Worm (Caenorhabditis elegans): ENCODE results near the gene F58H1.8.

F58H1.8 gene

DNA sequence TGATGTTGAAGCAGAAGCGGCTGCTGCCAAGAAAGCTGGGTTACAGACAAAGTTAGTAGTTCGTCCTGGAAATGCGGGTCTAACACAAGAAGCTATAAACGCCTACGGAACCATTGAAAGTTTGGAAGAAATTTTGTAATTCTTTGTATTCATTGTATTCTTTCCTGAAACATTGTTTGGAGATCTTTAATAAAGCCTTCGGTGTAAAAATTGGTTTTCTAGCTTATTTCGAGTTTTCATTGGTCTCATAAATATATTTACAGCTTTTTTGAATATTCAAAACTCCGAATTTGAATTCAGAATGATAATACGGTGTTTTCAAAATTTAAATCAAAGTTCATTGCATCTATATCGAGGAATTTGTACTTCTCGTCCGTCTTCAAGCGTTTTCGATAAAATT, at the start of gene F58H1.8:
TSS of gene F58H1.8 (plus strand) at position 301 of the 400 bp plus-strand sequence.
- TF ChIP-seq nhr-76 (tag; optimal IDR thresholded peaks at IDR 0.05) (no peak), elt-3 (tag; optimal IDR thresholded peaks at IDR 0.05) (no peak), hlh-1 (tag; optimal IDR thresholded peaks at IDR 0.05) (no peak), ham-2 (GFP tag; optimal IDR thresholded peaks at IDR 0.05) (no peak), zip-8 (tag; optimal IDR thresholded peaks at IDR 0.05) (no peak), snpc-4 (tag; optimal IDR thresholded peaks at IDR 0.05) (no peak), ztf-11 (tag; optimal IDR thresholded peaks at IDR 0.05) (no peak), nhr-2 (tag; optimal IDR thresholded peaks at IDR 0.05) (no peak), cnd-1 (tag; optimal IDR thresholded peaks at IDR 0.05) (no peak), nhr-237 (tag; optimal IDR thresholded peaks at IDR 0.05) (no peak)

ce11 chrV:11885939-11886338, 49.0 kb upstream of the F58H1.8 start:
- no peak for TF ChIP-seq unc-39 (tag; optimal IDR thresholded peaks at IDR 0.05)
- TF ChIP-seq lin-13 (tag; optimal IDR thresholded peaks at IDR 0.05), result no peak
- TF ChIP-seq elt-1 (tag; optimal IDR thresholded peaks at IDR 0.05; ENCODE audit: borderline replicate concordance, insufficient read depth), result no peak
- TF ChIP-seq mls-2 (tag; optimal IDR thresholded peaks at IDR 0.05), result no peak
- no peak for TF ChIP-seq nhr-76 (tag; optimal IDR thresholded peaks at IDR 0.05)
- TF ChIP-seq ham-2 (GFP tag; optimal IDR thresholded peaks at IDR 0.05), result no peak
- no peak for TF ChIP-seq sem-2 (GFP tag; optimal IDR thresholded peaks at IDR 0.05)
- TF ChIP-seq ztf-11 (tag; optimal IDR thresholded peaks at IDR 0.05), result no peak
- no peak for TF ChIP-seq hlh-1 (tag; optimal IDR thresholded peaks at IDR 0.05)
- no peak for TF ChIP-seq tbx-8 (GFP tag; optimal IDR thresholded peaks at IDR 0.05)
- TF ChIP-seq nhr-28 (tag; optimal IDR thresholded peaks at IDR 0.05), result no peak
- no peak for TF ChIP-seq elt-3 (tag; optimal IDR thresholded peaks at IDR 0.05)
- no peak for TF ChIP-seq snpc-4 (tag; optimal IDR thresholded peaks at IDR 0.05)
- no peak for TF ChIP-seq cnd-1 (tag; optimal IDR thresholded peaks at IDR 0.05)
- no peak for TF ChIP-seq ceh-43 (GFP tag; optimal IDR thresholded peaks at IDR 0.05)
- no peak for TF ChIP-seq nhr-12 (tag; optimal IDR thresholded peaks at IDR 0.05)

ce11 chrV:11887988-11888499, 46.9 kb upstream of the F58H1.8 start, which contains the start of gene adh-1:
Gene adh-1 (plus strand): TSS chrV:11888248.
- TF ChIP-seq lin-13 (tag; optimal IDR thresholded peaks at IDR 0.05) (no peak), bed-3 (GFP tag; optimal IDR thresholded peaks at IDR 0.05) (no peak)

DNA sequence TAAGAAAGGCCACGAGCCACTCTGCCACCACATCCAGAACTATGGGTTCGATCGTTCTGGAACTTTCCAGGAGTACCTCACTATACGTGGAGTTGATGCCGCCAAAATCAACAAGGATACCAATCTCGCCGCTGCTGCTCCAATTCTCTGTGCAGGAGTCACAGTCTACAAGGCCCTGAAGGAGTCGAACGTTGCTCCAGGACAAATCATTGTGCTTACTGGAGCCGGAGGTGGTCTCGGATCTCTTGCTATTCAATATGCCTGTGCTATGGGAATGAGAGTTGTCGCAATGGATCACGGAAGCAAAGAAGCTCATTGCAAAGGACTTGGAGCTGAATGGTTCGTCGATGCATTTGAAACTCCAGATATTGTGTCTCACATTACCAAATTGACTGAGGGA, 46.3 kb upstream of the F58H1.8 start:
- TF ChIP-seq nhr-76 (tag; optimal IDR thresholded peaks at IDR 0.05), result no peak
- no peak for TF ChIP-seq ceh-43 (GFP tag; optimal IDR thresholded peaks at IDR 0.05)
- no peak for TF ChIP-seq sem-2 (GFP tag; optimal IDR thresholded peaks at IDR 0.05)
- no peak for TF ChIP-seq ham-2 (GFP tag; optimal IDR thresholded peaks at IDR 0.05)
- TF ChIP-seq ces-1 (GFP tag; optimal IDR thresholded peaks at IDR 0.05), result no peak
- no peak for TF ChIP-seq pha-4 (tag; optimal IDR thresholded peaks at IDR 0.05)
- no peak for TF ChIP-seq ztf-11 (tag; optimal IDR thresholded peaks at IDR 0.05)
- TF ChIP-seq nhr-12 (tag; optimal IDR thresholded peaks at IDR 0.05), result no peak
- TF ChIP-seq lsy-2 (tag; optimal IDR thresholded peaks at IDR 0.05), result no peak
- no peak for TF ChIP-seq sptf-1 (tag; optimal IDR thresholded peaks at IDR 0.05)
- no peak for TF ChIP-seq flh-1 (GFP tag; optimal IDR thresholded peaks at IDR 0.05)
- no peak for TF ChIP-seq mls-2 (tag; optimal IDR thresholded peaks at IDR 0.05)
- no peak for TF ChIP-seq unc-120 (tag; optimal IDR thresholded peaks at IDR 0.05; ENCODE audit: poor library complexity, severe bottlenecking)
- TF ChIP-seq drap-1 (GFP tag; optimal IDR thresholded peaks at IDR 0.05), result no peak
- no peak for TF ChIP-seq snpc-4 (tag; optimal IDR thresholded peaks at IDR 0.05)
- TF ChIP-seq hlh-1 (tag; optimal IDR thresholded peaks at IDR 0.05), result no peak
- TF ChIP-seq bed-3 (GFP tag; optimal IDR thresholded peaks at IDR 0.05), result no peak
- TF ChIP-seq nhr-28 (tag; optimal IDR thresholded peaks at IDR 0.05), result no peak
- no peak for TF ChIP-seq blmp-1 (tag; optimal IDR thresholded peaks at IDR 0.05)

ce11 chrV:11889115-11889935, 45.6 kb upstream of the F58H1.8 start:
- no peak for TF ChIP-seq lin-13 (tag; optimal IDR thresholded peaks at IDR 0.05)
- TF ChIP-seq nhr-12 (tag; optimal IDR thresholded peaks at IDR 0.05), result no peak
- TF ChIP-seq lin-32 (GFP tag; optimal IDR thresholded peaks at IDR 0.05), result no peak
- TF ChIP-seq tbx-8 (GFP tag; optimal IDR thresholded peaks at IDR 0.05), result no peak
- no peak for TF ChIP-seq drap-1 (GFP tag; optimal IDR thresholded peaks at IDR 0.05)
- no peak for TF ChIP-seq snpc-4 (tag; optimal IDR thresholded peaks at IDR 0.05)
- no peak for TF ChIP-seq bed-3 (GFP tag; optimal IDR thresholded peaks at IDR 0.05)
- TF ChIP-seq mab-5 (tag; optimal IDR thresholded peaks at IDR 0.05), result no peak
- no peak for TF ChIP-seq sptf-1 (tag; optimal IDR thresholded peaks at IDR 0.05)
- TF ChIP-seq ham-2 (GFP tag; optimal IDR thresholded peaks at IDR 0.05), result no peak
- no peak for TF ChIP-seq ces-1 (GFP tag; optimal IDR thresholded peaks at IDR 0.05)
- no peak for TF ChIP-seq zip-8 (tag; optimal IDR thresholded peaks at IDR 0.05)
- TF ChIP-seq flh-1 (GFP tag; optimal IDR thresholded peaks at IDR 0.05), result no peak
- TF ChIP-seq sem-2 (GFP tag; optimal IDR thresholded peaks at IDR 0.05), result no peak
- no peak for TF ChIP-seq unc-39 (tag; optimal IDR thresholded peaks at IDR 0.05)
- no peak for TF ChIP-seq pha-4 (tag; optimal IDR thresholded peaks at IDR 0.05)
